Fruit fly (Drosophila melanogaster) whole organism, embryonic: ENCODE data around the gene CG13069.

Experiments
- CG11696 ChIP-seq: fragments of 200-800 bp; sonication (Bioruptor generic); IDR thresholded peaks from 2 replicates; pipeline ENCODE4 v1.3.6; 2022; ENCODE audit warnings: missing biosample characterization, missing genetic modification characterization
- CG5245 ChIP-seq: fragments of 200-800 bp; sonication (Bioruptor generic); optimal IDR thresholded peaks from 3 replicates; lab custom pipeline; 2016; ENCODE audit warnings: missing biosample characterization, missing genetic modification characterization
- D ChIP-seq, 2 experiments: fragments of 200-800 bp in 1 of 2; fragments of >200 bp in 1 of 2; sonication (Bioruptor generic) in 1 of 2; optimal IDR thresholded peaks; 2 replicates in 1 of 2; 3 replicates in 1 of 2; lab custom pipeline; 2017; ENCODE audit warnings: mild to moderate bottlenecking in 1 of 2, missing biosample characterization in 1 of 2, missing genetic modification characterization in 1 of 2, missing genetic modification reagents in 1 of 2
- bigmax ChIP-seq: fragments of 200-800 bp; sonication (Bioruptor generic); optimal IDR thresholded peaks from 2 replicates; lab custom pipeline; 2018; ENCODE audit warnings: missing biosample characterization, mild to moderate bottlenecking, missing genetic modification characterization
- dmrt11E ChIP-seq: fragments of 200-800 bp; sonication (Bioruptor generic); optimal IDR thresholded peaks from 3 replicates; lab custom pipeline; 2018; ENCODE audit warnings: missing biosample characterization, mild to moderate bottlenecking, missing genetic modification characterization, moderate library complexity
- gsb ChIP-seq: fragments of 200-800 bp; sonication (Bioruptor generic); IDR thresholded peaks from 2 replicates; pipeline ENCODE4 v1.3.6; 2022; ENCODE audit warnings: missing biosample characterization, missing genetic modification characterization
- ind ChIP-seq: fragments of 200-800 bp; sonication (Bioruptor generic); optimal IDR thresholded peaks from 3 replicates; lab custom pipeline; 2016; ENCODE audit warnings: missing biosample characterization, missing genetic modification characterization
- luna ChIP-seq: fragments of 200-800 bp; sonication (Bioruptor generic); optimal IDR thresholded peaks from 2 replicates; lab custom pipeline; 2016; ENCODE audit warnings: missing biosample characterization, missing genetic modification characterization
- unc-4 ChIP-seq: fragments of 200-800 bp; sonication (Bioruptor generic); IDR thresholded peaks from 2 replicates; pipeline ENCODE4 v1.3.6; 2022; ENCODE audit warnings: missing biosample characterization, missing genetic modification characterization; ENCODE audit not compliant: partially characterized antibody

DNA sequence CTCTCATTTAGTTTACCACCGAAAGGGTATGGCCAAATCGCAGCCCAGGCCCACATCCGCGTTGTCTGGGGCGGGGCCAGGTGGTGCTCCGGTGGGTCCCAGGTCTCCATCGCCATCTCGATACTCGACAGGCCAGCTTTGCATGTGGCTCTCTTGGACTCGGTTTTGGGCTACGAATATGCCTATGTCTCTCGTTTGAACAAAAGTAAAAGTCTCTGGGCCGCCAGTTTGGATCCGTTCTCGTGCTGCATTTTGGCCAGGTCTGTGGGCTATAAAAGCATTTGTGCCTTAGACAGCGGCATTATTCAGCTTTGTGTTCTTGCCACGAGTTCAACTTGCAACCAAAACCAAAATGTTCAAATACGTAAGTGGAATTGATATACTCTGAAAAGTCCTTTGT, 11.9 kb downstream of the CG13069 start, which contains the start of gene CG13065:
- TF ChIP-seq luna (GFP tag; lab: Kevin White, UChicago) (no peak), gsb (no peak), CG5245 (GFP tag; lab: Kevin White, UChicago) (no peak), bigmax (GFP tag; lab: Kevin White, UChicago) (no peak), CG11696 (GFP tag; lab: Robert Waterston, UW) (no peak), dmrt11E (no peak), unc-4 (GFP tag; lab: Robert Waterston, UW) (no peak), ind (GFP tag; lab: Kevin White, UChicago) (no peak), D (optimal IDR thresholded peaks at IDR 0.05; lab: Kevin White, UChicago) (no peak), D (GFP tag; optimal IDR thresholded peaks at IDR 0.05; lab: Kevin White, UChicago) (no peak)
